Worm (Caenorhabditis elegans) whole organism, L1 larva: ENCODE measurements around the gene F10E7.6.

Experiments used
- Y116A8C.19 ChIP-seq: sonication (generic microtip); optimal IDR thresholded peaks from 2 replicates; lab custom pipeline; 2016; ENCODE audit warnings: missing compliant biosample characterization, missing genetic modification characterization, borderline replicate concordance
- ama-1 ChIP-seq: fragments of 150-350 bp; optimal IDR thresholded peaks from 2 replicates; lab custom pipeline; 2014
- isw-1 ChIP-seq: fragments of 200-800 bp; sonication (Bioruptor generic); IDR thresholded peaks from 2 replicates; pipeline ENCODE4 v1.3.6; 2022; ENCODE audit warnings: missing genetic modification characterization, missing compliant biosample characterization
- jun-1 ChIP-seq: fragments of 150-350 bp; optimal IDR thresholded peaks from 2 replicates; lab custom pipeline; 2014; ENCODE audit warnings: missing biosample characterization, missing genetic modification reagents, missing genetic modification characterization
- lin-39 ChIP-seq: fragments of 150-350 bp; optimal IDR thresholded peaks from 2 replicates; lab custom pipeline; 2014; ENCODE audit warnings: missing biosample characterization, missing genetic modification reagents, missing genetic modification characterization
- lir-3 ChIP-seq: sonication (generic microtip); optimal IDR thresholded peaks from 2 replicates; lab custom pipeline; 2016; ENCODE audit warnings: mild to moderate bottlenecking, missing genetic modification characterization, moderate library complexity, missing compliant biosample characterization; ENCODE audit not compliant: poor library complexity
- mep-1 ChIP-seq: fragments of 150-350 bp; optimal IDR thresholded peaks from 2 replicates; lab custom pipeline; 2014; ENCODE audit warnings: missing biosample characterization, missing genetic modification characterization
- nhr-12 ChIP-seq: sonication (generic microtip); optimal IDR thresholded peaks from 2 replicates; lab custom pipeline; 2017; ENCODE audit warnings: missing biosample characterization, missing genetic modification characterization
- nhr-237 ChIP-seq: fragments of 150-350 bp; optimal IDR thresholded peaks from 2 replicates; lab custom pipeline; 2014; ENCODE audit warnings: missing biosample characterization, missing genetic modification characterization
- nhr-76 ChIP-seq: sonication (generic microtip); optimal IDR thresholded peaks from 2 replicates; lab custom pipeline; 2017; ENCODE audit warnings: missing biosample characterization, missing genetic modification characterization
- snu-23 ChIP-seq: sonication (generic microtip); optimal IDR thresholded peaks from 2 replicates; lab custom pipeline; 2016; ENCODE audit warnings: missing genetic modification characterization, missing compliant biosample characterization
- zip-4 ChIP-seq: fragments of 200-800 bp; sonication (Bioruptor generic); optimal IDR thresholded peaks from 2 replicates; lab custom pipeline; 2018; ENCODE audit warnings: mild to moderate bottlenecking, missing genetic modification characterization, moderate library complexity, missing compliant biosample characterization

DNA sequence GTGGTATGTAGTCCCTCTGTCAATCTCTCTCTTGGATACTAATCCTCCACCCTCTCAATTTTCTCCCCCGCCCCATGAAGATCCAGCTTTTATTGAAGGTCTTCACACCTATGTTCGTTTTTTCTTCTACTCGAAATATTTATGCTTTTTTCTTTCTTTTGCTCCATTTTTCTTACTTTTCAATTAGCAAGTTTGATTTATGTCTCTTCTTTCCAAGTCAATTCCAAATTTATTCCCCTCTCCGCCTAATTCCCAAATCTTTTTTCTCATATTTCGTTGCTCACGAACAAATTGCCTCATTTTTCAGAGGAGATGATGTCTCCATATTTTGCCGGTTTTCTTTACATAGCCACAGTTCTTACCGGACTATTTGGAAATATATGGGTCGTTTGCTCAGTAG lies 31.4 kb downstream of the F10E7.6 start, which contains the start of gene npr-31:
- TF ChIP-seq zip-4 (GFP tag; lab: Kevin White, UChicago): no peak
- no peak for TF ChIP-seq ama-1 (lab: Kevin White, UChicago)
- no peak for TF ChIP-seq Y116A8C.19 (tag; lab: Kevin White, UChicago)
- no peak for TF ChIP-seq jun-1 (tag; lab: Kevin White, UChicago)
- no peak for TF ChIP-seq nhr-12 (tag; lab: Kevin White, UChicago)
- no peak for TF ChIP-seq lin-39 (tag; lab: Kevin White, UChicago)
- TF ChIP-seq isw-1 (GFP tag; lab: Robert Waterston, UW): no peak
- TF ChIP-seq snu-23 (GFP tag; lab: Kevin White, UChicago): no peak
- no peak for TF ChIP-seq lir-3 (tag; lab: Kevin White, UChicago)
- no peak for TF ChIP-seq mep-1 (tag; lab: Kevin White, UChicago)
- no peak for TF ChIP-seq nhr-237 (tag; lab: Kevin White, UChicago)
- TF ChIP-seq nhr-76 (tag; lab: Kevin White, UChicago): no peak
